Worm (Caenorhabditis elegans) whole organism, L3 larva: ENCODE measurements around the gene Y57G11C.31.

Experiments used
- R02D3.7 ChIP-seq: fragments of 150-350 bp; optimal IDR thresholded peaks from 2 replicates; lab custom pipeline; 2014; ENCODE audit warnings: missing biosample characterization, missing genetic modification characterization
- ZK546.5 ChIP-seq: sonication (generic microtip); optimal IDR thresholded peaks from 2 replicates; lab custom pipeline; 2017; ENCODE audit warnings: missing biosample characterization, missing genetic modification characterization
- aly-2 ChIP-seq: fragments of 150-350 bp; optimal IDR thresholded peaks from 2 replicates; lab custom pipeline; 2014; ENCODE audit warnings: missing biosample characterization, missing genetic modification characterization
- ceh-28 ChIP-seq: fragments of 150-350 bp; optimal IDR thresholded peaks from 2 replicates; lab custom pipeline; 2014; ENCODE audit warnings: missing biosample characterization, missing genetic modification reagents, missing genetic modification characterization
- ceh-82 ChIP-seq: fragments of 150-350 bp; optimal IDR thresholded peaks from 2 replicates; lab custom pipeline; 2014; ENCODE audit warnings: missing biosample characterization, missing genetic modification characterization
- ceh-9 ChIP-seq: sonication (generic microtip); optimal IDR thresholded peaks from 2 replicates; lab custom pipeline; 2018; ENCODE audit warnings: missing biosample characterization, missing genetic modification characterization
- daf-12 ChIP-seq: fragments of 150-350 bp; optimal IDR thresholded peaks from 2 replicates; lab custom pipeline; 2014; ENCODE audit warnings: missing biosample characterization, missing genetic modification reagents, missing genetic modification characterization
- egl-27 ChIP-seq: sonication (generic microtip); optimal IDR thresholded peaks from 4 replicates; lab custom pipeline; 2017; ENCODE audit warnings: missing biosample characterization, missing genetic modification reagents, missing genetic modification characterization
- egl-5 ChIP-seq: fragments of 150-350 bp; optimal IDR thresholded peaks from 2 replicates; lab custom pipeline; 2017; ENCODE audit warnings: missing biosample characterization, missing genetic modification reagents, missing genetic modification characterization, inconsistent platforms
- elt-2 ChIP-seq: sonication (generic microtip); optimal IDR thresholded peaks from 2 replicates; lab custom pipeline; 2016; ENCODE audit warnings: missing genetic modification reagents, mild to moderate bottlenecking, missing genetic modification characterization, missing compliant biosample characterization
- elt-3 ChIP-seq, 3 experiments: fragments of 150-350 bp in 1 of 3; sonication (generic microtip) in 2 of 3; optimal IDR thresholded peaks; 2 replicates in 2 of 3; 4 replicates in 1 of 3; lab custom pipeline; 2014 to 2017; ENCODE audit warnings: missing biosample characterization in 3 of 3, missing genetic modification characterization in 3 of 3
- eor-1 ChIP-seq, 2 experiments: fragments of 150-350 bp; optimal IDR thresholded peaks; 2 replicates each; lab custom pipeline; 2014 to 2018; ENCODE audit warnings: missing biosample characterization in 2 of 2, missing genetic modification characterization in 2 of 2
- fos-1 ChIP-seq: fragments of 150-350 bp; optimal IDR thresholded peaks from 2 replicates; lab custom pipeline; 2014; ENCODE audit warnings: missing biosample characterization, missing genetic modification characterization
- hmg-11 ChIP-seq: sonication (generic microtip); optimal IDR thresholded peaks from 2 replicates; lab custom pipeline; 2016; ENCODE audit warnings: missing genetic modification characterization, missing compliant biosample characterization
- lin-15B ChIP-seq: fragments of 150-350 bp; optimal IDR thresholded peaks from 2 replicates; lab custom pipeline; 2014; ENCODE audit warnings: missing biosample characterization, missing genetic modification characterization
- lin-39 ChIP-seq: fragments of 150-350 bp; optimal IDR thresholded peaks from 2 replicates; lab custom pipeline; 2018; ENCODE audit warnings: missing biosample characterization, missing genetic modification reagents, missing genetic modification characterization
- lsy-12 ChIP-seq: sonication (generic microtip); optimal IDR thresholded peaks from 2 replicates; lab custom pipeline; 2016; ENCODE audit warnings: mild to moderate bottlenecking, missing genetic modification characterization, missing compliant biosample characterization
- mml-1 ChIP-seq: fragments of 150-350 bp; sonication (generic microtip); optimal IDR thresholded peaks from 3 replicates; lab custom pipeline; 2014; ENCODE audit warnings: missing biosample characterization, missing genetic modification characterization
- nhr-11 ChIP-seq: fragments of 150-350 bp; optimal IDR thresholded peaks from 2 replicates; lab custom pipeline; 2014; ENCODE audit warnings: missing biosample characterization, missing genetic modification characterization
- nhr-23 ChIP-seq: fragments of 150-350 bp; optimal IDR thresholded peaks from 2 replicates; lab custom pipeline; 2014; ENCODE audit warnings: missing biosample characterization, missing genetic modification reagents, missing genetic modification characterization
- nhr-25 ChIP-seq: sonication (generic microtip); optimal IDR thresholded peaks from 2 replicates; lab custom pipeline; 2017; ENCODE audit warnings: missing biosample characterization, missing genetic modification characterization
- nhr-28 ChIP-seq: fragments of 150-350 bp; optimal IDR thresholded peaks from 2 replicates; lab custom pipeline; 2014; ENCODE audit warnings: missing biosample characterization, missing genetic modification characterization
- nhr-43 ChIP-seq: sonication (generic microtip); optimal IDR thresholded peaks from 2 replicates; lab custom pipeline; 2016; ENCODE audit warnings: mild to moderate bottlenecking, missing genetic modification characterization, missing compliant biosample characterization; ENCODE audit not compliant: poor library complexity, severe bottlenecking
- nhr-67 ChIP-seq: fragments of 150-350 bp; optimal IDR thresholded peaks from 2 replicates; lab custom pipeline; 2014; ENCODE audit warnings: missing biosample characterization, missing genetic modification characterization
- nhr-77 ChIP-seq: fragments of 150-350 bp; optimal IDR thresholded peaks from 2 replicates; lab custom pipeline; 2014; ENCODE audit warnings: missing biosample characterization, missing genetic modification characterization
- pha-4 ChIP-seq: fragments of 150-350 bp; optimal IDR thresholded peaks from 2 replicates; lab custom pipeline; 2014; ENCODE audit warnings: missing biosample characterization, missing genetic modification reagents, missing genetic modification characterization
- pqm-1 ChIP-seq: fragments of 150-350 bp; optimal IDR thresholded peaks from 2 replicates; lab custom pipeline; 2017; ENCODE audit warnings: missing biosample characterization, missing genetic modification characterization, inconsistent platforms
- skn-1 ChIP-seq: fragments of 150-350 bp; optimal IDR thresholded peaks from 2 replicates; lab custom pipeline; 2014; ENCODE audit warnings: missing biosample characterization, missing genetic modification characterization
- snpc-4 ChIP-seq: fragments of 150-350 bp; optimal IDR thresholded peaks from 2 replicates; lab custom pipeline; 2014; ENCODE audit warnings: missing biosample characterization, missing genetic modification characterization
- zag-1 ChIP-seq: fragments of 150-350 bp; optimal IDR thresholded peaks from 2 replicates; lab custom pipeline; 2014; ENCODE audit warnings: missing biosample characterization, missing genetic modification characterization
- ztf-11 ChIP-seq: fragments of 150-350 bp; optimal IDR thresholded peaks from 2 replicates; lab custom pipeline; 2014; ENCODE audit warnings: missing biosample characterization, missing genetic modification characterization
- ztf-4 ChIP-seq: fragments of 150-350 bp; optimal IDR thresholded peaks from 2 replicates; lab custom pipeline; 2014; ENCODE audit warnings: missing biosample characterization, missing genetic modification characterization

Gene Y57G11C.31

DNA sequence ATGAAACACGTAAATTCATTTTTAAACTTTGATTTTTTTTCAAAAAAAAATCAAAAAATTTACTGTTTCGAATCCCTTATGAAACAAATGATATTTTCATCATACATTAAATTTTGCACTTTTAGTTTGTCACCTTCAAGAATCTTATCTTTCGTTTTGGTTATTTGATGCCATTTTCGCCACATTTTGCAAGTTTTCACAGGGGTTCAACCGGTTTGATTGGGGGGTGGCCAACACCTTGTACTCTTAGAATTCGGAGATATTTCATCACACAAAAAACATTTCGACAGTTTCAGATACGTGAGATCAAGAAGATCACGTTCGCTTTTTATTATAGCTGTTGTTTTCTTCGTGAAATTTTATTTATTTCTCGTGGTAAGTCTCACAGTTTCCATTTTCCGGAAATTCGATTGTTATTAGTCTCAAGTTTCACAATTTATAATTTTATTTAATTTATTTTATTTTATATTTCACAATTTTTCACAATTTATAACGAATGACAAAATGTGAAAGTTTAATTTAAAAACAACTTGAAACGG lies at the start of gene Y57G11C.31:
Y57G11C.31 (plus strand) TSS at position 276 of the 539 bp plus-strand sequence.
- no peak for TF ChIP-seq skn-1 (tag; lab: Kevin White, UChicago)
- no peak for TF ChIP-seq aly-2 (tag; lab: Kevin White, UChicago)
- no peak for TF ChIP-seq nhr-67
- no peak for TF ChIP-seq lsy-12 (tag; lab: Kevin White, UChicago)
- peak in 1 of 3 experiments; percentile 6 for TF ChIP-seq elt-3 (tag; optimal IDR thresholded peaks at IDR 0.05; lab: Kevin White, UChicago)
- TF ChIP-seq nhr-25 = peak; percentile 61
- no peak for TF ChIP-seq lin-39 (tag; lab: Kevin White, UChicago)

DNA sequence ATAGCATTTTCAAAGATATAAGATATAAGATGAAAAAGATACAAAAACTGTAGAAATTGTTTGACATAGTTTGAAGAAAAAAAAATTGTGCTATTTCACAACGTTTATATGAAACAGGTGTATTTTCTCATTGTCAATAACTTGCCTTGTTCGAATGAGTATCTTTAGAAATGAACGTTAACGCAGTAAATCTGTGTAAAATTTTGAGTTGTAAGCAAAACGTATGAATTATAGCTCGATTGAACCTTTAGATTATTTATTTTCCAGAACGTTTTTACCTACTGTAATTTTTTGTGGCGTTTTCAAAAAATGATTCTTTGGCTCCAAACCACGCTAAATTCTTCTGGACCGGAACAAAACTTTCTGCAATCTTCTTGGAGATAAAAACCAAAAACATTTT lies 45.4 kb upstream of the Y57G11C.31 start:
- TF ChIP-seq nhr-67 (no peak), nhr-28 (tag; lab: Kevin White, UChicago) (no peak), zag-1 (no peak), lsy-12 (tag; lab: Kevin White, UChicago) (no peak), hmg-11 (no peak), pha-4 (no peak), ceh-28 (no peak), nhr-43 (no peak), daf-12 (no peak)

DNA sequence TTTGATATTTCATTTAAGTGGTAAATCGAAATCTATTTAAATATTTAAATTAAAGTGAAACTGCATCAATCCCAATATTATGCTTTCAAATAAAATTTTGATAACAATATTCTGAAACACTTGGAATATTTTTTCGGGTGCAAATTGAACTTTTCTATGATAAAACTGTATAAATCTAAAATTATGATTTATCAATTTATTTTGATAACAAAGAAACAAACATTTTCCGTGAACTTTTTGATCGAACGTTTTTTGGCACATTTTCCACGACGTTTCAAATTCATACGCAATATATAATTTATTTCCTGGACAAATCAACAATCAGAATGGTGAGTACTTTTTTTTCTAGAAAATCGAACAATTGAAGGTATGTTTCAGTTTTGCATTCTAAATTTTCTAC lies 44.4 kb upstream of the Y57G11C.31 start, which contains the start of gene irld-4:
irld-4 (plus strand) TSS at position 301 of the 400 bp plus-strand sequence.
- TF ChIP-seq nhr-11 (no peak), pqm-1 (no peak), lin-39 (tag; lab: Kevin White, UChicago) (no peak), ceh-28 (no peak), nhr-25 (no peak), lin-15B (tag; lab: Kevin White, UChicago) (no peak), ZK546.5 (tag; lab: Kevin White, UChicago) (no peak), hmg-11 (no peak), ceh-9 (no peak)

DNA sequence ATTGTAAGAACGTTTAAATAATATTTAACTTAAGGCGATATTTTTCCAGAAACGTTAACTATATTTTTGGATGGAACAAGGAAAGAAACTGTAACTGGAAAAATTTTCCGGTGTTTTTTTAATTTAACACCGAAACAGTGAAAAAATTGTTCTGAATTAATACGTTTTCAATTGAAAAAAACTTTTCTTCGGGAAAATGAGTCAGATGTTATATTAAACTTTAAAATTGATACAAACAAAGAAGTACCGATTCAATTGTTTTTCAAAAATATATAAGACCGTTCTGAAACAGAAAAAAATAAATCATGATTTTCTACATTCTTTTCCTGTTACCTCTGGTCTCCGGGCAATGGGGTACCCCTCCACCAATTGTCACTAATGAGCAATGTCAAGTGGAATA lies 42.3 kb upstream of the Y57G11C.31 start, which contains the start of gene ule-2:
ule-2 (plus strand) TSS at position 301 of the 400 bp plus-strand sequence.
- no peak for TF ChIP-seq nhr-28 (tag; lab: Kevin White, UChicago)
- TF ChIP-seq ceh-82 (tag; lab: Kevin White, UChicago) = no peak
- no peak for TF ChIP-seq nhr-11
- TF ChIP-seq zag-1 = no peak

DNA sequence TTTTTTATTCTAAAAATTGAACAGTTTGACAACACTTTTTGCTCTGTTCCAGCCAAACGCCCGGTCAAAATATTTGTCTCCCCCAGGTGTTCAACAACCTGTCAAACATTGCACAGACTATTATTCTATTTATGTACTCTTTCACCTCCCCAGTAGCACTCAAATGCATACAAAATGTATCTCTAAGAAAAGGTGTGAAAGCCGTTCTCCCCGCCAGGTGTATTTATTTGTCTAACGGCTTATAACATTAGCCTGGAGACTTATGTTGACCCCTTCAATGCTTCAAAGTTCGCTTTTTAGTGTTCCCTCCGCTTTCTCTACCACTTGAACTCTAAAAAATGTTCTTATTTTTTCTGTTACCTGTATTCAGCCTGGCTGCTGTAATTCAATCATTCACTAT lies 39.8 kb upstream of the Y57G11C.31 start, which contains the start of gene srlf-27:
srlf-27 (plus strand) TSS at position 301 of the 400 bp plus-strand sequence.
- TF ChIP-seq lin-39 (tag; lab: Kevin White, UChicago) (no peak), skn-1 (tag; lab: Kevin White, UChicago) (no peak), eor-1 (tag; optimal IDR thresholded peaks at IDR 0.05; lab: Kevin White, UChicago) (no peak), snpc-4 (no peak), nhr-77 (no peak), ztf-11 (no peak), R02D3.7 (no peak), egl-27 (tag; lab: Kevin White, UChicago) (no peak), fos-1 (tag; lab: Kevin White, UChicago) (no peak), nhr-23 (tag; lab: Kevin White, UChicago) (no peak), zag-1 (no peak), elt-2 (no peak), pqm-1 (no peak)

DNA sequence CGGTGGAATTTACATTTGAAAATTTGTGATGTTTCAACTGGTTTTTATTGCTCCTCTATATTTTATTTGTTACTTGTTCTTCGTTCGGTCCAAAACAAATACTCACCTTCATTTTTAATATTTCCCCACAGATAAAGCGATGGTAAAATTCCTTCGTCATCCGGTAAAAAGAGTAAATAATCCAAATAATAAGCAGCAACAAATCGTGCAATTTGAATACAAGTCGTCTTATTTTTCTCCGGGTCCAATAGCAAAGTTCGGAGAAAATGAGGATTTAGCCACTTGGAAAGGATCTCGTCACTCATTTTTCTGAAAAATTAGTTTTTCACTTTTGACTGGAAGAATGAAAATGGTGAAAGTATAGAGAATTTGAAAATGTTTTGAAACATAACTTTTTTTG lies 24.1 kb upstream of the Y57G11C.31 start, which contains the start of gene talp-3:
talp-3 (minus strand) TSS at position 315 of the 400 bp plus-strand sequence.
- TF ChIP-seq skn-1 (tag; lab: Kevin White, UChicago) (no peak), elt-3 (tag; optimal IDR thresholded peaks at IDR 0.05; lab: Kevin White, UChicago) (no peak), elt-2 (no peak), eor-1 (tag; optimal IDR thresholded peaks at IDR 0.05; lab: Kevin White, UChicago) (no peak), egl-5 (tag; lab: Kevin White, UChicago) (no peak), daf-12 (no peak), pqm-1 (no peak), mml-1 (no peak), ztf-4 (no peak), zag-1 (no peak), R02D3.7 (no peak), nhr-11 (no peak), aly-2 (tag; lab: Kevin White, UChicago) (no peak)
